Fruit fly (Drosophila melanogaster) whole organism, wandering third instar larva: ENCODE data around the gene Mco1.

Experiments used
- Abd-B ChIP-seq: fragments of >200 bp; optimal IDR thresholded peaks from 2 replicates; lab custom pipeline; 2017; ENCODE audit warnings: missing biosample characterization, missing genetic modification characterization
- CG32264 ChIP-seq: fragments of 200-800 bp; sonication (Bioruptor generic); optimal IDR thresholded peaks from 2 replicates; lab custom pipeline; 2016; ENCODE audit warnings: missing biosample characterization, missing genetic modification characterization
- CG9705 ChIP-seq: fragments of 200-800 bp; sonication (Bioruptor generic); optimal IDR thresholded peaks from 2 replicates; lab custom pipeline; 2018; ENCODE audit warnings: missing biosample characterization, mild to moderate bottlenecking, missing genetic modification characterization
- Dfd ChIP-seq: fragments of >200 bp; optimal IDR thresholded peaks from 2 replicates; lab custom pipeline; 2017; ENCODE audit warnings: missing biosample characterization, missing genetic modification characterization
- Dif ChIP-seq: fragments of 200-275, 200-300 bp; sonication (Bioruptor generic); optimal IDR thresholded peaks from 2 replicates; lab custom pipeline; 2018; ENCODE audit warnings: missing biosample characterization, missing genetic modification characterization; ENCODE audit not compliant: partially characterized antibody
- HLH106 ChIP-seq: fragments of 200-800 bp; optimal IDR thresholded peaks from 3 replicates; lab custom pipeline; 2019; ENCODE audit warnings: missing biosample characterization, mild to moderate bottlenecking, missing genetic modification characterization, moderate library complexity
- Hnf4 ChIP-seq: fragments of 200-800 bp; sonication (Bioruptor generic); optimal IDR thresholded peaks from 2 replicates; lab custom pipeline; 2016; ENCODE audit warnings: missing biosample characterization, mild to moderate bottlenecking, missing genetic modification characterization
- Hr78 ChIP-seq: fragments of >200 bp; optimal IDR thresholded peaks from 2 replicates; lab custom pipeline; 2017; ENCODE audit warnings: missing biosample characterization, missing genetic modification characterization
- Mio ChIP-seq: sonication (Bioruptor generic); optimal IDR thresholded peaks from 2 replicates; lab custom pipeline; 2016; ENCODE audit warnings: missing biosample characterization, missing genetic modification characterization
- Myc ChIP-seq: fragments of >200 bp; optimal IDR thresholded peaks from 2 replicates; lab custom pipeline; 2017
- N ChIP-seq: fragments of >200 bp; optimal IDR thresholded peaks from 2 replicates; lab custom pipeline; 2018; ENCODE audit warnings: missing biosample characterization, missing external identifiers, missing genetic modification characterization
- OdsH ChIP-seq: fragments of 200-800 bp; sonication (Bioruptor generic); optimal IDR thresholded peaks from 2 replicates; lab custom pipeline; 2016; ENCODE audit warnings: missing biosample characterization, mild to moderate bottlenecking, missing genetic modification characterization
- Rel ChIP-seq, 2 experiments: fragments of 200-800 bp; sonication (Bioruptor generic) in 1 of 2; optimal IDR thresholded peaks; 2 replicates in 1 of 2; 3 replicates in 1 of 2; lab custom pipeline; 2016 to 2019; ENCODE audit warnings: mild to moderate bottlenecking in 2 of 2, missing biosample characterization in 2 of 2, missing genetic modification characterization in 2 of 2, moderate library complexity in 1 of 2
- Sp1 ChIP-seq: fragments of 200-800 bp; sonication (Bioruptor generic); optimal IDR thresholded peaks from 3 replicates; lab custom pipeline; 2019; ENCODE audit warnings: missing biosample characterization, mild to moderate bottlenecking, missing genetic modification characterization, moderate library complexity
- br ChIP-seq: fragments of 200-800 bp; sonication (Bioruptor generic); optimal IDR thresholded peaks from 2 replicates; lab custom pipeline; 2016; ENCODE audit warnings: missing biosample characterization, missing genetic modification characterization
- brk ChIP-seq: fragments of 200-800 bp; sonication (Bioruptor generic); optimal IDR thresholded peaks from 2 replicates; lab custom pipeline; 2016; ENCODE audit warnings: missing biosample characterization, mild to moderate bottlenecking, missing genetic modification characterization
- dl ChIP-seq, 2 experiments: fragments of 175-275, 200-275 bp in 1 of 2; fragments of 200-275 bp in 1 of 2; sonication (Bioruptor generic); optimal IDR thresholded peaks; lab custom pipeline; 2018; ENCODE audit warnings: mild to moderate bottlenecking in 2 of 2, missing biosample characterization in 2 of 2, missing genetic modification characterization in 2 of 2, moderate library complexity in 2 of 2; ENCODE audit not compliant: partially characterized antibody in 2 of 2, insufficient read depth in 1 of 2
- dmrt93B ChIP-seq: fragments of 200-800 bp; sonication (Bioruptor generic); optimal IDR thresholded peaks from 2 replicates; lab custom pipeline; 2018; ENCODE audit warnings: missing biosample characterization, mild to moderate bottlenecking, missing genetic modification characterization
- dsf ChIP-seq: sonication (Bioruptor generic); optimal IDR thresholded peaks from 2 replicates; lab custom pipeline; 2016; ENCODE audit warnings: missing biosample characterization, missing genetic modification characterization, borderline replicate concordance
- ey ChIP-seq: fragments of 200-800 bp; sonication (Bioruptor generic); optimal IDR thresholded peaks from 2 replicates; lab custom pipeline; 2016; ENCODE audit warnings: missing biosample characterization, missing genetic modification characterization
- foxo ChIP-seq, 2 experiments: fragments of 200-800 bp; sonication (Bioruptor generic); optimal IDR thresholded peaks; 2 replicates in 1 of 2; 3 replicates in 1 of 2; lab custom pipeline; 2016 to 2017; ENCODE audit warnings: missing biosample characterization in 2 of 2, missing genetic modification characterization in 2 of 2
- fru ChIP-seq: fragments of 200-800 bp; sonication (Bioruptor generic); optimal IDR thresholded peaks from 3 replicates; lab custom pipeline; 2016; ENCODE audit warnings: missing biosample characterization, mild to moderate bottlenecking, missing genetic modification characterization
- h ChIP-seq: fragments of 200-800 bp; sonication (Bioruptor generic); optimal IDR thresholded peaks from 3 replicates; lab custom pipeline; 2016; ENCODE audit warnings: missing biosample characterization, mild to moderate bottlenecking, missing genetic modification characterization
- lola ChIP-seq: fragments of >200 bp; optimal IDR thresholded peaks from 2 replicates; lab custom pipeline; 2017; ENCODE audit warnings: missing biosample characterization, missing genetic modification characterization
- pan ChIP-seq: fragments of >200 bp; optimal IDR thresholded peaks from 2 replicates; lab custom pipeline; 2017
- psq ChIP-seq: fragments of 200-800 bp; sonication (Bioruptor generic); optimal IDR thresholded peaks from 3 replicates; lab custom pipeline; 2017; ENCODE audit warnings: missing biosample characterization, mild to moderate bottlenecking, missing genetic modification characterization, moderate library complexity
- rgr ChIP-seq: fragments of 200-800 bp; sonication (Bioruptor generic); optimal IDR thresholded peaks from 3 replicates; lab custom pipeline; 2016; ENCODE audit warnings: missing biosample characterization, mild to moderate bottlenecking, missing genetic modification characterization
- sage ChIP-seq: fragments of 200-800 bp; sonication (Bioruptor generic); optimal IDR thresholded peaks from 2 replicates; lab custom pipeline; 2016; ENCODE audit warnings: missing biosample characterization, mild to moderate bottlenecking, missing genetic modification characterization
- tai ChIP-seq: sonication (Bioruptor generic); optimal IDR thresholded peaks from 2 replicates; lab custom pipeline; 2016; ENCODE audit warnings: missing biosample characterization, missing genetic modification characterization
- usp ChIP-seq: fragments of >200 bp; optimal IDR thresholded peaks from 2 replicates; lab custom pipeline; 2017; ENCODE audit warnings: missing biosample characterization, missing genetic modification characterization
- woc ChIP-seq: sonication (Bioruptor generic); optimal IDR thresholded peaks from 2 replicates; lab custom pipeline; 2016; ENCODE audit warnings: missing biosample characterization, mild to moderate bottlenecking, missing genetic modification characterization

Gene Mco1

dm6 chr2L:9435099-9435498, 18.7 kb downstream of the Mco1 start, which contains the start of gene CG3769:
CG3769 (plus strand) TSS chr2L:9435399.
- TF ChIP-seq HLH106 (tag; lab: Kevin White, UChicago) = no peak
- TF ChIP-seq dsf = no peak
- TF ChIP-seq Myc = no peak
- TF ChIP-seq Hr78 (GFP tag; lab: Kevin White, UChicago) = no peak
- TF ChIP-seq Abd-B (GFP tag; lab: Kevin White, UChicago) = no peak
- TF ChIP-seq CG32264 (GFP tag; lab: Kevin White, UChicago) = no peak
- TF ChIP-seq dl (GFP tag; optimal IDR thresholded peaks at IDR 0.05; lab: Kevin White, UChicago; ENCODE audit: insufficient read depth in 1 of 2, partially characterized antibody in 2 of 2) = no peak
- no peak for TF ChIP-seq fru (GFP tag; lab: Kevin White, UChicago)

DNA sequence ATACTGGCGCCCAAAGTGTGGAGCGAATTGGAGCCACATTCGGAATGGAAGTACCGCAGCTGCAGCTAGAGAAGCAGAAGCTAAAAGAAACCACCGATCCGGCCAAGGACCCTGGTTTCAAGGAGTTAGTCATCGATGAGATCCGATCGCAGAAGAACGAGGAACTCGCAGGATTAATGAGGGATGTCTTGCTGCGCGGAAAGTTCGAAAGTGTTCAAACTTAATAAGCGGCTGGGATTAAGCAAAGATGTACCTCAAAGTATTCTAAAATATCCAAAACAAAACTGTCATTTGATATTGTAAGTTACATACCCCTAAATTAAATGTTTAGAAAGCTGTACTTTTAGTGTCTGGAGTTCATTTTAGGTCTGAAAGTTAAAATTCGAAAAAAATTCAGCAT, 20.1 kb downstream of the Mco1 start, which contains the start of gene RpS28-like:
Gene RpS28-like (plus strand): TSS at position 301 of the 400 bp plus-strand sequence.
- no peak for TF ChIP-seq lola
- TF ChIP-seq fru (GFP tag; lab: Kevin White, UChicago) = no peak
- TF ChIP-seq CG9705 (GFP tag; lab: Kevin White, UChicago) = no peak
- no peak for TF ChIP-seq woc
- TF ChIP-seq Mio (GFP tag; lab: Kevin White, UChicago) = no peak
- no peak for TF ChIP-seq sage (GFP tag; lab: Kevin White, UChicago)
- TF ChIP-seq tai (GFP tag; lab: Kevin White, UChicago) = no peak
- TF ChIP-seq HLH106 (tag; lab: Kevin White, UChicago) = no peak
- TF ChIP-seq rgr (GFP tag; lab: Kevin White, UChicago) = no peak
- TF ChIP-seq Myc = no peak
- TF ChIP-seq Dfd (GFP tag; lab: Kevin White, UChicago) = no peak
- no peak for TF ChIP-seq psq (GFP tag; lab: Kevin White, UChicago)
- TF ChIP-seq Rel (GFP tag; optimal IDR thresholded peaks at IDR 0.05; lab: Kevin White, UChicago) = no peak
- no peak for TF ChIP-seq Rel (tag; optimal IDR thresholded peaks at IDR 0.05; lab: Kevin White, UChicago)
- no peak for TF ChIP-seq N (GFP tag; lab: Kevin White, UChicago)
- no peak for TF ChIP-seq usp (GFP tag; lab: Kevin White, UChicago)
- TF ChIP-seq br (GFP tag; lab: Kevin White, UChicago) = no peak
- no peak for TF ChIP-seq dl (GFP tag; optimal IDR thresholded peaks at IDR 0.05; lab: Kevin White, UChicago; ENCODE audit: insufficient read depth in 1 of 2, partially characterized antibody in 2 of 2)

dm6 chr2L:9437216-9437715, 20.9 kb downstream of the Mco1 start, which contains the start of gene numb:
numb (plus strand) TSS chr2L:9437469.
- TF ChIP-seq tai (GFP tag; lab: Kevin White, UChicago) (no peak), lola (no peak), Dif (GFP tag; lab: Kevin White, UChicago) (peak; percentile 6), pan (lab: Kevin White, UChicago) (peak; percentile 13), Dfd (GFP tag; lab: Kevin White, UChicago) (no peak)

DNA sequence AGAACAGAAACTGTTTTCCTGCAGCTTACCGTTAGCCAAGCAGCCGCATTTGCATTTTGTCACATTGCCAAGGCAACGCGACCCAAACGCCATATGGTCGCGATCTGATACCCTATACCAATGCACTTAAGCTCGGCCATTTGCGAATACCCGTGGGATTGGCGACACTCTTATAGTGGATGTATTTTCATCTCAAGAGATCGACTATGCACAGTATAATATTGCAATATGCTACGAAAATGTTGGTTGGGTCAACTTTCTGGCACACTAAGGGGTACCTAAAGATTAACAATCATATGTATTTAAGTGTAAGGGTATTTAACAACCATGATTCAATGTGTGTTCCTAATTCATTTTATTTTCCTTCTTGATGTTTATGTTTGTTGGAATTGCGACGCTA, 21.8 kb downstream of the Mco1 start:
- TF ChIP-seq ey = peak; percentile 9
- peak; percentile 71 for TF ChIP-seq rgr (GFP tag; lab: Kevin White, UChicago)
- TF ChIP-seq fru (GFP tag; lab: Kevin White, UChicago) = peak; percentile 67
- TF ChIP-seq Sp1 (GFP tag; lab: Kevin White, UChicago) = peak; percentile 30
- TF ChIP-seq h (GFP tag; lab: Kevin White, UChicago) = peak; percentile 81
- TF ChIP-seq tai (GFP tag; lab: Kevin White, UChicago) = no peak
- TF ChIP-seq HLH106 (tag; lab: Kevin White, UChicago) = peak; percentile 60
- TF ChIP-seq CG32264 (GFP tag; lab: Kevin White, UChicago) = peak; percentile 16
- TF ChIP-seq psq (GFP tag; lab: Kevin White, UChicago) = peak; percentile 37
- no peak for TF ChIP-seq N (GFP tag; lab: Kevin White, UChicago)
- TF ChIP-seq br (GFP tag; lab: Kevin White, UChicago) = peak; percentile 71
- peak; percentile 59 for TF ChIP-seq Hnf4 (GFP tag; lab: Kevin White, UChicago)
- TF ChIP-seq dmrt93B (GFP tag; lab: Kevin White, UChicago) = peak; percentile 39
- peak; percentile 80 for TF ChIP-seq woc
- TF ChIP-seq CG9705 (GFP tag; lab: Kevin White, UChicago) = no peak
- peak; percentile 47 for TF ChIP-seq OdsH (GFP tag; lab: Kevin White, UChicago)
- peak in 1 of 2 experiments; percentile 51 for TF ChIP-seq foxo (GFP tag; optimal IDR thresholded peaks at IDR 0.05; lab: Kevin White, UChicago)
- no peak for TF ChIP-seq brk (GFP tag; lab: Kevin White, UChicago)
